Worm (Caenorhabditis elegans): Measurements from ENCODE around the gene lep-2.

lep-2 gene

ce11 chrIV:1012447-1012846, 20.4 kb downstream of the lep-2 start, which contains the start of gene rbm-39 (continued):
- TF ChIP-seq ztf-11 (tag; optimal IDR thresholded peaks at IDR 0.05) (peak in 1 of 2 experiments; percentile 34), nhr-47 (tag; optimal IDR thresholded peaks at IDR 0.05) (peak; percentile 92), ets-5 (GFP tag; IDR thresholded peaks at IDR 0.05) (no peak), nhr-76 (tag; optimal IDR thresholded peaks at IDR 0.05) (no peak), nhr-71 (tag; optimal IDR thresholded peaks at IDR 0.05) (peak; percentile 93), nhr-11 (tag; optimal IDR thresholded peaks at IDR 0.05) (no peak), snu-23 (GFP tag; optimal IDR thresholded peaks at IDR 0.05) (peak; percentile 93), lin-35 (GFP tag; optimal IDR thresholded peaks at IDR 0.05) (peak; percentile 88 to 90), hpl-2 (GFP tag; optimal IDR thresholded peaks at IDR 0.05) (peak; percentile 49), unc-30 (tag; optimal IDR thresholded peaks at IDR 0.05) (no peak), dsc-1 (tag; optimal IDR thresholded peaks at IDR 0.05) (peak; percentile 80), nhr-84 (tag; optimal IDR thresholded peaks at IDR 0.05) (no peak), unc-86 (tag; optimal IDR thresholded peaks at IDR 0.05) (peak; percentile 84), nhr-85 (tag) (peak; percentile 92), sox-4 (tag; optimal IDR thresholded peaks at IDR 0.05) (peak; percentile 29), unc-130 (tag; optimal IDR thresholded peaks at IDR 0.05) (peak; percentile 94), ama-1 (optimal IDR thresholded peaks at IDR 0.05) (peak; percentile 57), hlh-17 (GFP tag; optimal IDR thresholded peaks at IDR 0.05; ENCODE audit: borderline replicate concordance) (no peak), nhr-90 (tag; optimal IDR thresholded peaks at IDR 0.05; ENCODE audit: poor library complexity) (peak; percentile 69), fkh-8 (tag; optimal IDR thresholded peaks at IDR 0.05) (peak; percentile 94), blmp-1 (tag; optimal IDR thresholded peaks at IDR 0.05) (peak; percentile 79), aly-2 (tag; optimal IDR thresholded peaks at IDR 0.05) (no peak), C16A3.4 (tag; optimal IDR thresholded peaks at IDR 0.05) (peak; percentile 91), C34B4.2 (tag; optimal IDR thresholded peaks at IDR 0.05) (no peak), swsn-7 (tag; optimal IDR thresholded peaks at IDR 0.05) (peak; percentile 88), tlp-1 (tag; optimal IDR thresholded peaks at IDR 0.05) (no peak), fkh-10 (GFP tag; optimal IDR thresholded peaks at IDR 0.05) (peak; percentile 82), lin-14 (GFP tag; optimal IDR thresholded peaks at IDR 0.05) (peak; percentile 88), unc-98 (GFP tag; IDR thresholded peaks at IDR 0.05) (no peak), nhr-20 (tag; optimal IDR thresholded peaks at IDR 0.05) (peak; percentile 83), aha-1 (tag; optimal IDR thresholded peaks at IDR 0.05) (no peak), tbx-2 (tag; optimal IDR thresholded peaks at IDR 0.05) (peak; percentile 86), Y116A8C.19 (tag; optimal IDR thresholded peaks at IDR 0.05; ENCODE audit: borderline replicate concordance) (no peak), C04F5.9 (tag; optimal IDR thresholded peaks at IDR 0.05) (peak; percentile 68), dpl-1 (GFP tag; optimal IDR thresholded peaks at IDR 0.05) (peak; percentile 75 to 85 (median 80)), mef-2 (tag; optimal IDR thresholded peaks at IDR 0.05) (peak; percentile 49), nhr-77 (tag; optimal IDR thresholded peaks at IDR 0.05) (peak; percentile 64), sup-37 (GFP tag; optimal IDR thresholded peaks at IDR 0.05) (peak; percentile 54), elt-2 (tag; optimal IDR thresholded peaks at IDR 0.05) (no peak), egl-27 (tag; optimal IDR thresholded peaks at IDR 0.05) (no peak), ceh-8 (GFP tag; optimal IDR thresholded peaks at IDR 0.05) (peak; percentile 79), efl-1 (optimal IDR thresholded peaks at IDR 0.05) (peak; percentile 86 to 88), efl-1 (GFP tag; optimal IDR thresholded peaks at IDR 0.05 in 1 of 2) (peak; percentile 81 to 98), lir-3 (tag; optimal IDR thresholded peaks at IDR 0.05; ENCODE audit: poor library complexity) (no peak), jun-1 (tag; optimal IDR thresholded peaks at IDR 0.05) (peak; percentile 81), mep-1 (tag; optimal IDR thresholded peaks at IDR 0.05) (peak; percentile 91), F16B12.6 (tag; optimal IDR thresholded peaks at IDR 0.05) (peak; percentile 75), nhr-28 (tag; optimal IDR thresholded peaks at IDR 0.05) (no peak), egl-13 (tag; optimal IDR thresholded peaks at IDR 0.05) (peak; percentile 8), zip-4 (GFP tag; optimal IDR thresholded peaks at IDR 0.05) (peak; percentile 72)
